Worm (Caenorhabditis elegans) whole organism, L3 larva: ENCODE results near the gene F19C6.2.

Experiments
- ZK546.5 ChIP-seq: sonication (generic microtip); optimal IDR thresholded peaks from 2 replicates; lab custom pipeline; 2017; ENCODE audit warnings: missing biosample characterization, missing genetic modification characterization
- ama-1 ChIP-seq: fragments of 150-350 bp; optimal IDR thresholded peaks from 2 replicates; lab custom pipeline; 2018
- elt-2 ChIP-seq: sonication (generic microtip); optimal IDR thresholded peaks from 2 replicates; lab custom pipeline; 2016; ENCODE audit warnings: missing genetic modification reagents, mild to moderate bottlenecking, missing genetic modification characterization, missing compliant biosample characterization
- fos-1 ChIP-seq: fragments of 150-350 bp; optimal IDR thresholded peaks from 2 replicates; lab custom pipeline; 2014; ENCODE audit warnings: missing biosample characterization, missing genetic modification characterization
- nfya-1 ChIP-seq: sonication (generic microtip); optimal IDR thresholded peaks from 2 replicates; lab custom pipeline; 2017; ENCODE audit warnings: missing genetic modification characterization, mild to moderate bottlenecking, missing compliant biosample characterization, antibody characterized with exemption, moderate library complexity; ENCODE audit not compliant: insufficient read depth
- nhr-76 ChIP-seq: fragments of 150-350 bp; sonication (generic microtip); optimal IDR thresholded peaks from 5 replicates; lab custom pipeline; 2014; ENCODE audit warnings: missing biosample characterization, missing genetic modification characterization
- unc-39 ChIP-seq: sonication (generic microtip); optimal IDR thresholded peaks from 4 replicates; lab custom pipeline; 2017; ENCODE audit warnings: missing biosample characterization, missing genetic modification characterization
- unc-62 ChIP-seq: fragments of 150-350 bp; sonication (generic microtip); optimal IDR thresholded peaks from 4 replicates; lab custom pipeline; 2014; ENCODE audit warnings: missing biosample characterization, missing genetic modification reagents, missing genetic modification characterization

- no peak for TF ChIP-seq unc-62 (GFP tag; lab: Kevin White, UChicago)
- TF ChIP-seq fos-1 (tag; lab: Kevin White, UChicago): no peak
- TF ChIP-seq ZK546.5: no peak
- no peak for TF ChIP-seq unc-39 (tag; lab: Kevin White, UChicago)
- no peak for TF ChIP-seq ama-1 (lab: Kevin White, UChicago)
- TF ChIP-seq nfya-1 (tag; lab: Kevin White, UChicago): no peak
- TF ChIP-seq elt-2: peak; percentile 59
- TF ChIP-seq nhr-76 (tag; lab: Kevin White, UChicago): no peak
Measured at ce11 chrX:9997344-9997743, 3.4 kb upstream of the F19C6.2 start.
